Fruit fly (Drosophila melanogaster): Measurements from ENCODE around the gene hmw.

Gene hmw

dm6 chr3R:18361694-18362093 lies at the start of gene hmw:
Gene hmw (plus strand): TSS chr3R:18361994.
- TF ChIP-seq Rel (GFP tag; optimal IDR thresholded peaks at IDR 0.05) (no peak), Rel (tag; optimal IDR thresholded peaks at IDR 0.05) (no peak), Mio (GFP tag; optimal IDR thresholded peaks at IDR 0.05) (no peak), woc (GFP tag; optimal IDR thresholded peaks at IDR 0.05) (no peak), CrebA (GFP tag; optimal IDR thresholded peaks at IDR 0.05; ENCODE audit: borderline replicate concordance) (no peak), Hr83 (GFP tag; optimal IDR thresholded peaks at IDR 0.05; ENCODE audit: poor library complexity, severe bottlenecking) (no peak), brk (GFP tag; optimal IDR thresholded peaks at IDR 0.05) (no peak), HLH106 (tag; optimal IDR thresholded peaks at IDR 0.05) (no peak), N (GFP tag; optimal IDR thresholded peaks at IDR 0.05) (no peak), Abd-B (GFP tag; optimal IDR thresholded peaks at IDR 0.05) (no peak), Vsx2 (GFP tag; optimal IDR thresholded peaks at IDR 0.05; ENCODE audit: partially characterized antibody) (no peak), br (GFP tag; optimal IDR thresholded peaks at IDR 0.05) (no peak), OdsH (GFP tag; optimal IDR thresholded peaks at IDR 0.05) (no peak), Dif (GFP tag; optimal IDR thresholded peaks at IDR 0.05; ENCODE audit: partially characterized antibody) (no peak), Hr78 (GFP tag; optimal IDR thresholded peaks at IDR 0.05) (no peak)

- TF ChIP-seq Hnf4 (GFP tag; optimal IDR thresholded peaks at IDR 0.05) = no peak
- no peak for TF ChIP-seq Rel (GFP tag; optimal IDR thresholded peaks at IDR 0.05)
- TF ChIP-seq Rel (tag; optimal IDR thresholded peaks at IDR 0.05) = peak; percentile 20
These were observed 49.0 kb upstream of the hmw start for dm6 chr3R:18312761-18313160.

dm6 chr3R:18314320-18314719 lies 47.5 kb upstream of the hmw start, which contains the start of gene PKD:
Gene PKD (minus strand): TSS chr3R:18314407.
- no peak for TF ChIP-seq Hr78 (GFP tag; optimal IDR thresholded peaks at IDR 0.05)
- TF ChIP-seq woc (GFP tag; optimal IDR thresholded peaks at IDR 0.05) = no peak
- no peak for TF ChIP-seq Sp1 (GFP tag; optimal IDR thresholded peaks at IDR 0.05)
- TF ChIP-seq CG32264 (GFP tag; optimal IDR thresholded peaks at IDR 0.05) = no peak
- TF ChIP-seq dmrt93B (GFP tag; optimal IDR thresholded peaks at IDR 0.05) = no peak
- peak; percentile 2 for TF ChIP-seq Dif (GFP tag; optimal IDR thresholded peaks at IDR 0.05; ENCODE audit: partially characterized antibody)
- no peak for TF ChIP-seq h (GFP tag; optimal IDR thresholded peaks at IDR 0.05)
- peak; percentile 58 for TF ChIP-seq Dfd (GFP tag; optimal IDR thresholded peaks at IDR 0.05)
- no peak for TF ChIP-seq ey (GFP tag; optimal IDR thresholded peaks at IDR 0.05)

- TF ChIP-seq Mio (GFP tag; optimal IDR thresholded peaks at IDR 0.05) (no peak), dmrt93B (GFP tag; optimal IDR thresholded peaks at IDR 0.05) (no peak), Vsx2 (GFP tag; optimal IDR thresholded peaks at IDR 0.05; ENCODE audit: partially characterized antibody) (no peak), N (GFP tag; optimal IDR thresholded peaks at IDR 0.05) (no peak), lola (GFP tag; optimal IDR thresholded peaks at IDR 0.05) (no peak), ey (GFP tag; optimal IDR thresholded peaks at IDR 0.05) (no peak), woc (GFP tag; optimal IDR thresholded peaks at IDR 0.05) (no peak), Hr78 (GFP tag; optimal IDR thresholded peaks at IDR 0.05) (no peak), rgr (GFP tag; optimal IDR thresholded peaks at IDR 0.05) (no peak), dsf (GFP tag; optimal IDR thresholded peaks at IDR 0.05; ENCODE audit: borderline replicate concordance) (no peak), Rel (GFP tag; optimal IDR thresholded peaks at IDR 0.05) (no peak), Rel (tag; optimal IDR thresholded peaks at IDR 0.05) (no peak), Abd-B (GFP tag; optimal IDR thresholded peaks at IDR 0.05) (no peak), pan (optimal IDR thresholded peaks at IDR 0.05) (no peak), Hr83 (GFP tag; optimal IDR thresholded peaks at IDR 0.05; ENCODE audit: poor library complexity, severe bottlenecking) (no peak)
These were observed 46.7 kb upstream of the hmw start for dm6 chr3R:18314824-18315690.

dm6 chr3R:18328842-18329241 lies 33.0 kb upstream of the hmw start, which contains the start of gene naz:
Gene naz (minus strand): TSS chr3R:18328942.
- TF ChIP-seq CG32264 (GFP tag; optimal IDR thresholded peaks at IDR 0.05) = no peak
- no peak for TF ChIP-seq brk (GFP tag; optimal IDR thresholded peaks at IDR 0.05)

DNA sequence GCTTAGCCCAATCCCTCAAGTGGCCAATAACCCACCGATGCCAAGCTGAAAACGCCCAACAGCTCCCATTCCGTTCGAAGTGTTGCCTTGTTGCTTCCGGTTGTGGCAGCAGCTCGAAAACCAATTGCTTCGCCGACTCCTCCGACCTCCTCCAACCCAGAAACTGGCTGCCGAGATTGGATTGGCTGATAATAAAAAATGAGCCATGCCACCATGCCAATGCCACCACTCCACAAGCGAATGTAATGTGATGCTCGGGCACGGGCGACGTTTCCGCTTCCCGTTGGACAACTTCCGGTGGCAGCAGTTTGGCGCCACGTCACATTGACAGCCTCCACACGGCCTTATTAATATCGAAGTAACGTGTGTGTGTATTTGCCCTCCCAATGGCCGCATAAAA lies 23.3 kb upstream of the hmw start:
- no peak for TF ChIP-seq CrebA (GFP tag; optimal IDR thresholded peaks at IDR 0.05; ENCODE audit: borderline replicate concordance)
- no peak for TF ChIP-seq CG32264 (GFP tag; optimal IDR thresholded peaks at IDR 0.05)
- no peak for TF ChIP-seq woc (GFP tag; optimal IDR thresholded peaks at IDR 0.05)
- no peak for TF ChIP-seq Hr78 (GFP tag; optimal IDR thresholded peaks at IDR 0.05)
- no peak for TF ChIP-seq HLH106 (tag; optimal IDR thresholded peaks at IDR 0.05)
- no peak for TF ChIP-seq ey (GFP tag; optimal IDR thresholded peaks at IDR 0.05)
- no peak for TF ChIP-seq lola (GFP tag; optimal IDR thresholded peaks at IDR 0.05)
- TF ChIP-seq rgr (GFP tag; optimal IDR thresholded peaks at IDR 0.05) = no peak
- TF ChIP-seq N (GFP tag; optimal IDR thresholded peaks at IDR 0.05) = no peak
- no peak for TF ChIP-seq tai (GFP tag; optimal IDR thresholded peaks at IDR 0.05)
- no peak for TF ChIP-seq Vsx2 (GFP tag; optimal IDR thresholded peaks at IDR 0.05; ENCODE audit: partially characterized antibody)
- no peak for TF ChIP-seq OdsH (GFP tag; optimal IDR thresholded peaks at IDR 0.05)
- TF ChIP-seq Mio (GFP tag; optimal IDR thresholded peaks at IDR 0.05) = no peak
- TF ChIP-seq dmrt93B (GFP tag; optimal IDR thresholded peaks at IDR 0.05) = no peak

Data from whole organism, wandering third instar larva.